Fruit fly (Drosophila melanogaster) whole organism, wandering third instar larva: ENCODE data around the gene CG32354.

ENCODE experiments used
- CG32264 ChIP-seq: fragments of 200-800 bp; sonication (Bioruptor generic); optimal IDR thresholded peaks from 2 replicates; lab custom pipeline; 2016; ENCODE audit warnings: missing biosample characterization, missing genetic modification characterization
- CG9705 ChIP-seq: fragments of 200-800 bp; sonication (Bioruptor generic); optimal IDR thresholded peaks from 2 replicates; lab custom pipeline; 2018; ENCODE audit warnings: missing biosample characterization, mild to moderate bottlenecking, missing genetic modification characterization
- CrebA ChIP-seq: fragments of 200-800 bp; sonication (Bioruptor generic); optimal IDR thresholded peaks from 2 replicates; lab custom pipeline; 2016; ENCODE audit warnings: missing biosample characterization, mild to moderate bottlenecking, missing genetic modification characterization, borderline replicate concordance
- Dfd ChIP-seq: fragments of >200 bp; optimal IDR thresholded peaks from 2 replicates; lab custom pipeline; 2017; ENCODE audit warnings: missing biosample characterization, missing genetic modification characterization
- Dif ChIP-seq: fragments of 200-275, 200-300 bp; sonication (Bioruptor generic); optimal IDR thresholded peaks from 2 replicates; lab custom pipeline; 2018; ENCODE audit warnings: missing biosample characterization, missing genetic modification characterization; ENCODE audit not compliant: partially characterized antibody
- HLH106 ChIP-seq: fragments of 200-800 bp; optimal IDR thresholded peaks from 3 replicates; lab custom pipeline; 2019; ENCODE audit warnings: missing biosample characterization, mild to moderate bottlenecking, missing genetic modification characterization, moderate library complexity
- Hnf4 ChIP-seq: fragments of 200-800 bp; sonication (Bioruptor generic); optimal IDR thresholded peaks from 2 replicates; lab custom pipeline; 2016; ENCODE audit warnings: missing biosample characterization, mild to moderate bottlenecking, missing genetic modification characterization
- Hr78 ChIP-seq: fragments of >200 bp; optimal IDR thresholded peaks from 2 replicates; lab custom pipeline; 2017; ENCODE audit warnings: missing biosample characterization, missing genetic modification characterization
- Hr83 ChIP-seq: fragments of 200-300 bp; sonication (Bioruptor generic); optimal IDR thresholded peaks from 2 replicates; lab custom pipeline; 2016; ENCODE audit warnings: missing biosample characterization, mild to moderate bottlenecking, missing genetic modification characterization, moderate library complexity; ENCODE audit not compliant: poor library complexity, severe bottlenecking
- Mio ChIP-seq: sonication (Bioruptor generic); optimal IDR thresholded peaks from 2 replicates; lab custom pipeline; 2016; ENCODE audit warnings: missing biosample characterization, missing genetic modification characterization
- Myc ChIP-seq: fragments of >200 bp; optimal IDR thresholded peaks from 2 replicates; lab custom pipeline; 2017
- N ChIP-seq: fragments of >200 bp; optimal IDR thresholded peaks from 2 replicates; lab custom pipeline; 2018; ENCODE audit warnings: missing biosample characterization, missing external identifiers, missing genetic modification characterization
- OdsH ChIP-seq: fragments of 200-800 bp; sonication (Bioruptor generic); optimal IDR thresholded peaks from 2 replicates; lab custom pipeline; 2016; ENCODE audit warnings: missing biosample characterization, mild to moderate bottlenecking, missing genetic modification characterization
- Rel ChIP-seq, 2 experiments: fragments of 200-800 bp; sonication (Bioruptor generic) in 1 of 2; optimal IDR thresholded peaks; 2 replicates in 1 of 2; 3 replicates in 1 of 2; lab custom pipeline; 2016 to 2019; ENCODE audit warnings: mild to moderate bottlenecking in 2 of 2, missing biosample characterization in 2 of 2, missing genetic modification characterization in 2 of 2, moderate library complexity in 1 of 2
- Vsx2 ChIP-seq: fragments of 200-300, 225-300 bp; sonication (Bioruptor generic); optimal IDR thresholded peaks from 2 replicates; lab custom pipeline; 2018; ENCODE audit warnings: missing biosample characterization, missing genetic modification characterization; ENCODE audit not compliant: partially characterized antibody
- br ChIP-seq: fragments of 200-800 bp; sonication (Bioruptor generic); optimal IDR thresholded peaks from 2 replicates; lab custom pipeline; 2016; ENCODE audit warnings: missing biosample characterization, missing genetic modification characterization
- brk ChIP-seq: fragments of 200-800 bp; sonication (Bioruptor generic); optimal IDR thresholded peaks from 2 replicates; lab custom pipeline; 2016; ENCODE audit warnings: missing biosample characterization, mild to moderate bottlenecking, missing genetic modification characterization
- dl ChIP-seq, 2 experiments: fragments of 175-275, 200-275 bp in 1 of 2; fragments of 200-275 bp in 1 of 2; sonication (Bioruptor generic); optimal IDR thresholded peaks; lab custom pipeline; 2018; ENCODE audit warnings: mild to moderate bottlenecking in 2 of 2, missing biosample characterization in 2 of 2, missing genetic modification characterization in 2 of 2, moderate library complexity in 2 of 2; ENCODE audit not compliant: partially characterized antibody in 2 of 2, insufficient read depth in 1 of 2
- dmrt93B ChIP-seq: fragments of 200-800 bp; sonication (Bioruptor generic); optimal IDR thresholded peaks from 2 replicates; lab custom pipeline; 2018; ENCODE audit warnings: missing biosample characterization, mild to moderate bottlenecking, missing genetic modification characterization
- ey ChIP-seq: fragments of 200-800 bp; sonication (Bioruptor generic); optimal IDR thresholded peaks from 2 replicates; lab custom pipeline; 2016; ENCODE audit warnings: missing biosample characterization, missing genetic modification characterization
- foxo ChIP-seq, 2 experiments: fragments of 200-800 bp; sonication (Bioruptor generic); optimal IDR thresholded peaks; 2 replicates in 1 of 2; 3 replicates in 1 of 2; lab custom pipeline; 2016 to 2017; ENCODE audit warnings: missing biosample characterization in 2 of 2, missing genetic modification characterization in 2 of 2
- h ChIP-seq: fragments of 200-800 bp; sonication (Bioruptor generic); optimal IDR thresholded peaks from 3 replicates; lab custom pipeline; 2016; ENCODE audit warnings: missing biosample characterization, mild to moderate bottlenecking, missing genetic modification characterization
- jim ChIP-seq: fragments of 175-275, 200-325 bp; sonication (Bioruptor generic); optimal IDR thresholded peaks from 2 replicates; lab custom pipeline; 2016; ENCODE audit warnings: missing biosample characterization, mild to moderate bottlenecking, missing genetic modification characterization
- lola ChIP-seq: fragments of >200 bp; optimal IDR thresholded peaks from 2 replicates; lab custom pipeline; 2017; ENCODE audit warnings: missing biosample characterization, missing genetic modification characterization
- pan ChIP-seq: fragments of >200 bp; optimal IDR thresholded peaks from 2 replicates; lab custom pipeline; 2017
- psq ChIP-seq: fragments of 200-800 bp; sonication (Bioruptor generic); optimal IDR thresholded peaks from 3 replicates; lab custom pipeline; 2017; ENCODE audit warnings: missing biosample characterization, mild to moderate bottlenecking, missing genetic modification characterization, moderate library complexity
- rgr ChIP-seq: fragments of 200-800 bp; sonication (Bioruptor generic); optimal IDR thresholded peaks from 3 replicates; lab custom pipeline; 2016; ENCODE audit warnings: missing biosample characterization, mild to moderate bottlenecking, missing genetic modification characterization
- sage ChIP-seq: fragments of 200-800 bp; sonication (Bioruptor generic); optimal IDR thresholded peaks from 2 replicates; lab custom pipeline; 2016; ENCODE audit warnings: missing biosample characterization, mild to moderate bottlenecking, missing genetic modification characterization
- sv ChIP-seq: fragments of 200-800 bp; sonication (Bioruptor generic); optimal IDR thresholded peaks from 3 replicates; lab custom pipeline; 2016; ENCODE audit warnings: missing biosample characterization, missing genetic modification characterization
- usp ChIP-seq: fragments of >200 bp; optimal IDR thresholded peaks from 2 replicates; lab custom pipeline; 2017; ENCODE audit warnings: missing biosample characterization, missing genetic modification characterization
- woc ChIP-seq: sonication (Bioruptor generic); optimal IDR thresholded peaks from 2 replicates; lab custom pipeline; 2016; ENCODE audit warnings: missing biosample characterization, mild to moderate bottlenecking, missing genetic modification characterization

Gene CG32354

DNA sequence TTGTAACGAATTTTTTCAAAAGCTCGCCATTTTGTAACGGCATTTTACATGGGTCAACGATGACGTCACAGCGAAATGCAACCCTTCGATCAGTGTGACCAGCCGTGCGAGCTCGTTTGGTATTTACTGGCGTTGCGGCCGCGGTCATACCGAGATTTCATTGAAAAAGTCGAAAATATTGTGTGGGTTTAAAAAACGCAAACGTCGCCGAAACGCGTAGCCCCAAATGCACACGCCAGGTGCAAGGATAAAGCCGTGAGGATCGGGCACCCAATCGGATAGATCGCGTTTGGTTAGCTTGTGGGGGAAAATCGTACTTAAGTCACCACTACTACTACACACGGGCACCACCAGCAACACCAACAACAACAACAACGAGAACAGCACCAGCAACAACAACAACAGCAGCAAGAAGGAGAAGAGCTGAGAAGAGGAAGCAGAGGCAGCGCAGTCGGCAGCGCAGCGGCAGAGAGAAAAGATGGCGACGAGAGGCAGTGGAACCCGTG, 2.9 kb upstream of the CG32354 start, which contains the start of gene Cbl:
Cbl (plus strand) TSS at position 124 of the 506 bp plus-strand sequence.
- TF ChIP-seq CG9705 (GFP tag; lab: Kevin White, UChicago) (no peak), psq (GFP tag; lab: Kevin White, UChicago) (no peak), sage (GFP tag; lab: Kevin White, UChicago) (no peak), Hr83 (GFP tag; lab: Kevin White, UChicago) (no peak), Myc (lab: Kevin White, UChicago) (no peak), Dfd (GFP tag; lab: Kevin White, UChicago) (no peak), Vsx2 (peak; percentile 36), h (GFP tag; lab: Kevin White, UChicago) (peak; percentile 18), brk (no peak), CG32264 (no peak), dmrt93B (GFP tag; lab: Kevin White, UChicago) (no peak), Dif (GFP tag; lab: Kevin White, UChicago) (peak; percentile 8), jim (GFP tag; lab: Kevin White, UChicago) (no peak), Hnf4 (GFP tag; lab: Kevin White, UChicago) (no peak), pan (lab: Kevin White, UChicago) (no peak), Mio (GFP tag; lab: Kevin White, UChicago) (no peak), HLH106 (no peak), Rel (GFP tag; optimal IDR thresholded peaks at IDR 0.05; lab: Kevin White, UChicago) (no peak), Rel (tag; optimal IDR thresholded peaks at IDR 0.05; lab: Kevin White, UChicago) (peak; percentile 12)

dm6 chr3L:8423156-8423555, 1.2 kb upstream of the CG32354 start:
- TF ChIP-seq usp (GFP tag; lab: Kevin White, UChicago) (no peak), foxo (GFP tag; optimal IDR thresholded peaks at IDR 0.05; lab: Kevin White, UChicago) (no peak), HLH106 (no peak), Myc (lab: Kevin White, UChicago) (no peak), rgr (no peak), dl (GFP tag; optimal IDR thresholded peaks at IDR 0.05; lab: Kevin White, UChicago; ENCODE audit: insufficient read depth in 1 of 2, partially characterized antibody in 2 of 2) (no peak), Hr83 (GFP tag; lab: Kevin White, UChicago) (no peak), Dif (GFP tag; lab: Kevin White, UChicago) (no peak)

DNA sequence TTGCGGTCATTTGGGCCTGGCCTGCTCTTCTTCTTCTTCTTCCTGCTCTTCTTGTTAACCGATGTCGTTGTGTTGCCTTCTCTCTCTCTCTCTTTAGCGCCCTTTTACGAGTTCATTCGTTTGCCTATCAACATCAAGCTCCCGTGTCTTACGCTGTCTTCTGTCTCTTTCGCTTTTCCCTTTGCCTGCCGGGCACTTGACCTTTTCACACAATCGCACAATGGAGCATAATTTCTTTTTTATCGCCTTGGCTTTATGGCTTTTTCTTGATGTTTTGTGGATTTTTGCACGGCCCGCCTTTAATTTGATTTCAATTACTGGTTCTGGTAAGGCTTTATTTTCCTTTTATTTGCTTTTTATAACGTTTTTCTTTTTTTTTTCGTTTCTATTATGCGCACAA, 644 bp downstream of the CG32354 start:
- TF ChIP-seq dl (GFP tag; optimal IDR thresholded peaks at IDR 0.05; lab: Kevin White, UChicago; ENCODE audit: insufficient read depth in 1 of 2, partially characterized antibody in 2 of 2) (no peak), Hr78 (GFP tag; lab: Kevin White, UChicago) (no peak), CG9705 (GFP tag; lab: Kevin White, UChicago) (no peak), Myc (lab: Kevin White, UChicago) (no peak), usp (GFP tag; lab: Kevin White, UChicago) (no peak), dmrt93B (GFP tag; lab: Kevin White, UChicago) (no peak), Hr83 (GFP tag; lab: Kevin White, UChicago) (no peak), sv (no peak), h (GFP tag; lab: Kevin White, UChicago) (no peak), OdsH (GFP tag; lab: Kevin White, UChicago) (no peak), CG32264 (no peak), Dif (GFP tag; lab: Kevin White, UChicago) (no peak), Hnf4 (GFP tag; lab: Kevin White, UChicago) (no peak), CrebA (GFP tag; lab: Kevin White, UChicago) (no peak), N (GFP tag; lab: Kevin White, UChicago) (no peak)

- no peak for TF ChIP-seq jim (GFP tag; lab: Kevin White, UChicago)
- no peak for TF ChIP-seq OdsH (GFP tag; lab: Kevin White, UChicago)
- no peak for TF ChIP-seq ey (GFP tag; lab: Kevin White, UChicago)
- TF ChIP-seq Myc (lab: Kevin White, UChicago) = no peak
- no peak for TF ChIP-seq woc
- TF ChIP-seq rgr = no peak
- no peak for TF ChIP-seq CrebA (GFP tag; lab: Kevin White, UChicago)
- no peak for TF ChIP-seq lola (GFP tag; lab: Kevin White, UChicago)
- no peak for TF ChIP-seq br (GFP tag; lab: Kevin White, UChicago)
- no peak for TF ChIP-seq Dif (GFP tag; lab: Kevin White, UChicago)
These were observed 2.3 kb downstream of the CG32354 start for dm6 chr3L:8419622-8420176.
